Worm (Caenorhabditis elegans) whole organism, L4 larva: ENCODE measurements around the gene exc-5.

ENCODE experiments used
- D1046.2 ChIP-seq: fragments of 200-800 bp; sonication (Bioruptor generic); IDR thresholded peaks from 2 replicates; pipeline ENCODE4 v1.3.6; 2022; ENCODE audit warnings: missing genetic modification characterization, missing compliant biosample characterization
- F26F4.8 ChIP-seq: fragments of 200-800 bp; sonication (Bioruptor generic); conservative IDR thresholded peaks from 2 replicates; pipeline ENCODE4 v1.3.6; 2022; ENCODE audit warnings: missing genetic modification characterization, missing compliant biosample characterization
- F49E8.2 ChIP-seq: sonication (generic microtip); optimal IDR thresholded peaks from 2 replicates; lab custom pipeline; 2016; ENCODE audit warnings: missing compliant biosample characterization, mild to moderate bottlenecking, missing genetic modification characterization, borderline replicate concordance
- R02D3.7 ChIP-seq: fragments of 150-350 bp; sonication (generic microtip); optimal IDR thresholded peaks from 3 replicates; lab custom pipeline; 2014; ENCODE audit warnings: missing biosample characterization, missing genetic modification characterization
- T20F7.1 ChIP-seq: fragments of 200-800 bp; sonication (Bioruptor generic); optimal IDR thresholded peaks from 2 replicates; lab custom pipeline; 2018; ENCODE audit warnings: mild to moderate bottlenecking, missing genetic modification characterization, missing compliant biosample characterization
- Y105C5A.15 ChIP-seq: fragments of 200-800 bp; sonication (Bioruptor generic); IDR thresholded peaks from 2 replicates; pipeline ENCODE4 v1.3.6; 2022; ENCODE audit warnings: missing genetic modification characterization, missing compliant biosample characterization
- Y48G9A.11 ChIP-seq: fragments of 200-800 bp; sonication (Bioruptor generic); IDR thresholded peaks from 2 replicates; pipeline ENCODE4 v1.3.6; 2022; ENCODE audit warnings: missing genetic modification reagents, missing genetic modification characterization, missing compliant biosample characterization
- ZK546.5 ChIP-seq, 2 experiments: sonication (generic microtip); optimal IDR thresholded peaks; 2 replicates each; lab custom pipeline; 2017; ENCODE audit warnings: missing biosample characterization in 2 of 2, missing genetic modification characterization in 2 of 2
- aha-1 ChIP-seq: fragments of 150-350 bp; peaks from one replicate; lab custom pipeline; 2014; ENCODE audit warnings: missing biosample characterization, missing genetic modification characterization
- ceh-20 ChIP-seq: fragments of 200-800 bp; sonication (Bioruptor generic); IDR thresholded peaks from 2 replicates; pipeline ENCODE4 v1.3.6; 2022; ENCODE audit warnings: missing genetic modification reagents, missing genetic modification characterization, missing compliant biosample characterization
- ceh-82 ChIP-seq: sonication (generic microtip); optimal IDR thresholded peaks from 2 replicates; lab custom pipeline; 2017; ENCODE audit warnings: missing biosample characterization, missing genetic modification characterization
- ces-1 ChIP-seq: fragments of 150-350 bp; sonication (generic microtip); optimal IDR thresholded peaks from 4 replicates; lab custom pipeline; 2014; ENCODE audit warnings: missing biosample characterization, missing genetic modification reagents, missing genetic modification characterization
- daf-12 ChIP-seq: fragments of 150-350 bp; optimal IDR thresholded peaks from 2 replicates; lab custom pipeline; 2014; ENCODE audit warnings: missing biosample characterization, missing genetic modification reagents, missing genetic modification characterization
- daf-16 ChIP-seq, 3 experiments: sonication (generic microtip); optimal IDR thresholded peaks; 2 replicates each; lab custom pipeline; 2016 to 2017; ENCODE audit warnings: missing genetic modification characterization in 3 of 3, missing genetic modification reagents in 3 of 3, mild to moderate bottlenecking in 2 of 3, missing compliant biosample characterization in 2 of 3, missing biosample characterization in 1 of 3, moderate library complexity in 1 of 3
- dmd-6 ChIP-seq: fragments of 200-800 bp; sonication (Bioruptor generic); IDR thresholded peaks from 2 replicates; pipeline ENCODE4 v1.3.6; 2022; ENCODE audit warnings: missing genetic modification reagents, missing genetic modification characterization, missing compliant biosample characterization
- dmd-8 ChIP-seq: fragments of 200-800 bp; sonication (Bioruptor generic); IDR thresholded peaks from 2 replicates; pipeline ENCODE4 v1.3.6; 2022; ENCODE audit warnings: missing genetic modification characterization, missing compliant biosample characterization
- dmd-9 ChIP-seq: fragments of 200-800 bp; sonication (Bioruptor generic); IDR thresholded peaks from 2 replicates; pipeline ENCODE4 v1.3.6; 2022; ENCODE audit warnings: missing genetic modification reagents, missing genetic modification characterization, missing compliant biosample characterization
- duxl-1 ChIP-seq: sonication (generic microtip); optimal IDR thresholded peaks from 2 replicates; lab custom pipeline; 2016; ENCODE audit warnings: mild to moderate bottlenecking, missing genetic modification characterization, moderate library complexity, missing compliant biosample characterization; ENCODE audit not compliant: poor library complexity
- dve-1 ChIP-seq: sonication (generic microtip); optimal IDR thresholded peaks from 2 replicates; lab custom pipeline; 2017; ENCODE audit warnings: antibody characterized with exemption, mild to moderate bottlenecking, missing genetic modification characterization, missing compliant biosample characterization; ENCODE audit not compliant: insufficient read depth
- fkh-10 ChIP-seq: fragments of 150-350 bp; optimal IDR thresholded peaks from 2 replicates; lab custom pipeline; 2014; ENCODE audit warnings: missing biosample characterization, missing genetic modification reagents, missing genetic modification characterization
- gei-8 ChIP-seq: fragments of 200-800 bp; sonication (Bioruptor generic); optimal IDR thresholded peaks from 2 replicates; lab custom pipeline; 2018; ENCODE audit warnings: mild to moderate bottlenecking, missing genetic modification characterization, missing compliant biosample characterization
- hif-1 ChIP-seq, 2 experiments: sonication (generic microtip); optimal IDR thresholded peaks; 2 replicates each; lab custom pipeline; 2016 to 2017; ENCODE audit warnings: missing compliant biosample characterization in 2 of 2, missing genetic modification characterization in 2 of 2, missing genetic modification reagents in 2 of 2, missing genotype in 2 of 2, mild to moderate bottlenecking in 1 of 2
- hlh-11 ChIP-seq: fragments of 200-800 bp; sonication (Bioruptor generic); optimal IDR thresholded peaks from 2 replicates; lab custom pipeline; 2018; ENCODE audit warnings: mild to moderate bottlenecking, missing genetic modification characterization, missing compliant biosample characterization
- hmg-1.1 ChIP-seq: fragments of 200-800 bp; sonication (Bioruptor generic); IDR thresholded peaks from 2 replicates; pipeline ENCODE4 v1.3.6; 2022; ENCODE audit warnings: missing genetic modification reagents, missing genetic modification characterization, missing compliant biosample characterization
- lim-7 ChIP-seq: fragments of 200-800 bp; sonication (Bioruptor generic); IDR thresholded peaks from 2 replicates; pipeline ENCODE4 v1.3.6; 2022; ENCODE audit warnings: missing genetic modification characterization, missing compliant biosample characterization
- lin-38 ChIP-seq: fragments of 200-800 bp; sonication (Bioruptor generic); IDR thresholded peaks from 2 replicates; pipeline ENCODE4 v1.3.6; 2022; ENCODE audit warnings: missing genetic modification reagents, missing genetic modification characterization, missing compliant biosample characterization
- lir-3 ChIP-seq: sonication (generic microtip); optimal IDR thresholded peaks from 2 replicates; lab custom pipeline; 2016; ENCODE audit warnings: mild to moderate bottlenecking, missing genetic modification characterization, missing compliant biosample characterization
- mdl-1 ChIP-seq, 2 experiments: fragments of 150-350 bp in 1 of 2; sonication (generic microtip) in 1 of 2; optimal IDR thresholded peaks; 2 replicates each; lab custom pipeline; 2014 to 2017; ENCODE audit warnings: missing biosample characterization in 2 of 2, missing genetic modification characterization in 2 of 2
- mdt-29 ChIP-seq: fragments of 200-800 bp; sonication (Bioruptor generic); IDR thresholded peaks from 2 replicates; pipeline ENCODE4 v1.3.6; 2022; ENCODE audit warnings: missing genetic modification reagents, missing genetic modification characterization, missing compliant biosample characterization
- mes-2 ChIP-seq: sonication (generic microtip); optimal IDR thresholded peaks from 2 replicates; lab custom pipeline; 2016; ENCODE audit warnings: missing genotype, mild to moderate bottlenecking, missing genetic modification characterization, missing compliant biosample characterization; ENCODE audit not compliant: poor library complexity, severe bottlenecking
- nhr-237 ChIP-seq: sonication (generic microtip); optimal IDR thresholded peaks from 2 replicates; lab custom pipeline; 2017; ENCODE audit warnings: missing biosample characterization, missing genetic modification characterization
- nhr-25 ChIP-seq: sonication (generic microtip); optimal IDR thresholded peaks from 2 replicates; lab custom pipeline; 2017; ENCODE audit warnings: missing genetic modification characterization, mild to moderate bottlenecking, missing compliant biosample characterization, antibody characterized with exemption, moderate library complexity, borderline replicate concordance; ENCODE audit not compliant: insufficient read depth
- nhr-28 ChIP-seq: fragments of 150-350 bp; optimal IDR thresholded peaks from 2 replicates; lab custom pipeline; 2014; ENCODE audit warnings: missing biosample characterization, missing genetic modification characterization
- nhr-41 ChIP-seq: fragments of 200-800 bp; sonication (Bioruptor generic); IDR thresholded peaks from 2 replicates; pipeline ENCODE4 v1.3.6; 2022; ENCODE audit warnings: missing genetic modification reagents, missing genetic modification characterization, missing compliant biosample characterization
- nhr-76 ChIP-seq: fragments of 150-350 bp; optimal IDR thresholded peaks from 2 replicates; lab custom pipeline; 2014; ENCODE audit warnings: missing biosample characterization, missing genetic modification characterization
- nhr-77 ChIP-seq: fragments of 150-350 bp; optimal IDR thresholded peaks from 2 replicates; lab custom pipeline; 2014; ENCODE audit warnings: missing biosample characterization, missing genetic modification characterization
- pqm-1 ChIP-seq: sonication (generic microtip); optimal IDR thresholded peaks from 2 replicates; lab custom pipeline; 2017; ENCODE audit warnings: missing biosample characterization, missing genetic modification characterization
- rbr-2 ChIP-seq: sonication (generic microtip); optimal IDR thresholded peaks from 2 replicates; lab custom pipeline; 2016; ENCODE audit warnings: missing genotype, missing genetic modification characterization, missing compliant biosample characterization
- saeg-2 ChIP-seq: fragments of 200-800 bp; sonication (Bioruptor generic); IDR thresholded peaks from 2 replicates; pipeline ENCODE4 v1.3.6; 2022; ENCODE audit warnings: missing genetic modification reagents, missing genetic modification characterization, missing compliant biosample characterization
- set-16 ChIP-seq: fragments of 200-800 bp; sonication (Bioruptor generic); IDR thresholded peaks from 2 replicates; pipeline ENCODE4 v1.3.6; 2022; ENCODE audit warnings: missing genetic modification reagents, missing genetic modification characterization, missing compliant biosample characterization
- snpc-1.2 ChIP-seq: fragments of 200-800 bp; sonication (Bioruptor generic); IDR thresholded peaks from 2 replicates; pipeline ENCODE4 v1.3.6; 2022; ENCODE audit warnings: missing genetic modification reagents, missing genetic modification characterization, missing compliant biosample characterization
- spr-3 ChIP-seq: fragments of 200-800 bp; sonication (Bioruptor generic); optimal IDR thresholded peaks from 2 replicates; lab custom pipeline; 2018; ENCODE audit warnings: mild to moderate bottlenecking, missing genetic modification characterization, missing compliant biosample characterization
- tra-1 ChIP-seq: fragments of 200-800 bp; sonication (Bioruptor generic); IDR thresholded peaks from 2 replicates; pipeline ENCODE4 v1.3.6; 2022; ENCODE audit warnings: missing genetic modification reagents, missing genetic modification characterization, missing compliant biosample characterization
- unc-39 ChIP-seq: sonication (generic microtip); optimal IDR thresholded peaks from 2 replicates; lab custom pipeline; 2017; ENCODE audit warnings: missing biosample characterization, missing genetic modification characterization
- zag-1 ChIP-seq: fragments of 150-350 bp; optimal IDR thresholded peaks from 2 replicates; lab custom pipeline; 2014; ENCODE audit warnings: missing biosample characterization, missing genetic modification characterization
- ztf-7 ChIP-seq: fragments of 150-350 bp; optimal IDR thresholded peaks from 2 replicates; lab custom pipeline; 2014; ENCODE audit warnings: missing biosample characterization, missing genetic modification characterization

exc-5 gene

ce11 chrIV:8848983-8849382 lies 35.5 kb upstream of the exc-5 start:
- TF ChIP-seq ztf-7 (tag; lab: Kevin White, UChicago) (no peak), lin-38 (GFP tag; lab: Robert Waterston, UW) (no peak), set-16 (GFP tag; lab: Robert Waterston, UW) (peak; percentile 85)

- TF ChIP-seq ZK546.5 (tag; optimal IDR thresholded peaks at IDR 0.05; lab: Kevin White, UChicago) (no peak), R02D3.7 (no peak), lim-7 (GFP tag; lab: Robert Waterston, UW) (no peak), dve-1 (no peak), spr-3 (GFP tag; lab: Kevin White, UChicago) (no peak), Y48G9A.11 (GFP tag; lab: Robert Waterston, UW) (no peak), zag-1 (tag; lab: Kevin White, UChicago) (no peak), ceh-20 (GFP tag; lab: Robert Waterston, UW) (no peak), gei-8 (GFP tag; lab: Kevin White, UChicago) (no peak), nhr-28 (no peak), unc-39 (tag; lab: Kevin White, UChicago) (no peak), pqm-1 (tag; lab: Kevin White, UChicago) (no peak), dmd-9 (GFP tag; lab: Robert Waterston, UW) (no peak), hif-1 (tag; optimal IDR thresholded peaks at IDR 0.05; lab: Kevin White, UChicago) (no peak)
These were observed 34.4 kb upstream of the exc-5 start, which contains the start of gene col-118 for ce11 chrIV:8847918-8848317. col-118 (plus strand) TSS chrIV:8848218.

- TF ChIP-seq snpc-1.2 (no peak), hmg-1.1 (GFP tag; lab: Robert Waterston, UW) (no peak), mdt-29 (GFP tag; lab: Robert Waterston, UW) (no peak), nhr-41 (GFP tag; lab: Robert Waterston, UW) (no peak), Y105C5A.15 (GFP tag; lab: Robert Waterston, UW) (no peak), ces-1 (GFP tag; lab: Kevin White, UChicago) (no peak), dve-1 (peak; percentile 32), D1046.2 (no peak), aha-1 (tag; lab: Kevin White, UChicago) (no peak), daf-12 (tag; lab: Kevin White, UChicago) (no peak), nhr-28 (peak; percentile 62), ZK546.5 (tag; optimal IDR thresholded peaks at IDR 0.05; lab: Kevin White, UChicago) (no peak), dmd-8 (GFP tag; lab: Robert Waterston, UW) (no peak), lim-7 (GFP tag; lab: Robert Waterston, UW) (no peak), set-16 (GFP tag; lab: Robert Waterston, UW) (no peak), saeg-2 (no peak), mdl-1 (tag; optimal IDR thresholded peaks at IDR 0.05; lab: Kevin White, UChicago) (no peak), rbr-2 (tag; lab: Kevin White, UChicago) (no peak), lir-3 (tag; lab: Kevin White, UChicago) (no peak), duxl-1 (no peak), R02D3.7 (no peak), T20F7.1 (GFP tag; lab: Kevin White, UChicago) (peak; percentile 5), dmd-6 (peak; percentile 39; the same call in 1 of the 2 replicates), nhr-77 (tag; lab: Kevin White, UChicago) (no peak), hlh-11 (peak; percentile 36), F49E8.2 (tag; lab: Kevin White, UChicago) (no peak), ceh-82 (tag; lab: Kevin White, UChicago) (no peak), tra-1 (GFP tag; lab: Robert Waterston, UW) (no peak), nhr-76 (no peak), ztf-7 (tag; lab: Kevin White, UChicago) (no peak), daf-16 (GFP tag; optimal IDR thresholded peaks at IDR 0.05; lab: Kevin White, UChicago) (no peak), daf-16 (tag; optimal IDR thresholded peaks at IDR 0.05; lab: Kevin White, UChicago) (peak; percentile 56), dmd-9 (GFP tag; lab: Robert Waterston, UW) (no peak), mes-2 (tag; lab: Kevin White, UChicago) (no peak), nhr-25 (tag; lab: Kevin White, UChicago) (no peak), spr-3 (GFP tag; lab: Kevin White, UChicago) (no peak), F26F4.8 (GFP tag; lab: Robert Waterston, UW) (no peak), pqm-1 (tag; lab: Kevin White, UChicago) (peak; percentile 94), nhr-237 (tag; lab: Kevin White, UChicago) (no peak), fkh-10 (GFP tag; lab: Kevin White, UChicago) (no peak)
These were observed 32.5 kb upstream of the exc-5 start for ce11 chrIV:8845922-8846321.
